Worm (Caenorhabditis elegans): ENCODE results near the gene mppb-1.
A peak's percentile ranks its signal among the peaks of the same experiment; 100 is the strongest.

Gene mppb-1

DNA sequence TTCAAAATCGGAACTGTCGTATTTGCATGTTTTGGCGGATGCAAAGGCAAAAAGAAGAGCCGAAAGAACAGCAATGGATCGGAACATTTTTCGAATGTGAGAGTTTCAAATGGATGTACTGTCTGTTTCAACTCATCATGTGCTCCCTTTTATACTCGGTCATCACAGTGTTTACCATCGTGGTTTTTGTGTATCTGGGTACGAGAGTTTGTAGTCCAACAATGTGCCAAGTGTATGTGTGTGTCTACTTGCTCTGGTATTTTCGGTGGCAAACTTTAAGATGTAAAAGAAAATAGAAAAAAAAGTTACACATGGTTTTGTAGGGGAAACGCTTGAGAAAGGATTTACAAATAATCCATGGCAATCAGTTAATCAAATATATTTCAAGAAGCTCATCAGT is 31.2 kb upstream of the mppb-1 start, which contains the start of gene Y73F4A.2:
TSS of gene Y73F4A.2 (minus strand) at position 124 of the 400 bp plus-strand sequence.
- TF ChIP-seq F37D6.2 (tag; optimal IDR thresholded peaks at IDR 0.05) (no peak), nhr-102 (tag; optimal IDR thresholded peaks at IDR 0.05) (no peak), hif-1 (tag; optimal IDR thresholded peaks at IDR 0.05) (no peak), tag-97 (GFP tag; IDR thresholded peaks at IDR 0.05) (no peak), nhr-25 (tag; optimal IDR thresholded peaks at IDR 0.05; ENCODE audit: borderline replicate concordance, insufficient read depth) (no peak), nhr-28 (tag; optimal IDR thresholded peaks at IDR 0.05) (peak; percentile 49)

DNA sequence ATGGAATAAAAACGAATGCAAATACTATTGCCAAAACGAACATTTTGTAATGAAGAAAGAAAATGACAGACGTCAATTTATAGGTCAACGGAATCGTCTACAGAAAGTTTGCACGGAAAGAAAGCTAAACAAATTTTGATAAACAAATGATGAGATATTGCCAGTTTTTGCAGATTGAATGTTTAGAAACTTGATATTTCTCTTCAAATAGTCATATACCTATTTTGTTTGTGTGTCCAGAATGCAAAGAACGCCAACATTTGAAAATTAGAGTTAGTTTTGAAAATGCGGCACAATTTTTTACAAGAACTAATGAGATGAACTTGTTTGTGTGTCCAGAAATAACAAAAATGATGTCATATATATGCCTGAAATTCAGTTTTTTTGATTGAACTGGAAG is 29.2 kb upstream of the mppb-1 start, which contains the start of gene Y73F4A.1:
TSS of gene Y73F4A.1 (minus strand) at position 101 of the 400 bp plus-strand sequence.
- TF ChIP-seq nhr-28 (tag; optimal IDR thresholded peaks at IDR 0.05) (no peak), vab-7 (GFP tag; IDR thresholded peaks at IDR 0.05) (no peak), Y48G9A.11 (GFP tag; IDR thresholded peaks at IDR 0.05) (no peak), spr-1 (tag; optimal IDR thresholded peaks at IDR 0.05) (no peak), fkh-10 (GFP tag; optimal IDR thresholded peaks at IDR 0.05) (no peak), cey-2 (tag; optimal IDR thresholded peaks at IDR 0.05; ENCODE audit: borderline replicate concordance, insufficient read depth) (no peak), saeg-2 (GFP tag; IDR thresholded peaks at IDR 0.05) (no peak), nhr-111 (GFP tag; optimal IDR thresholded peaks at IDR 0.05) (no peak), dmd-6 (GFP tag; IDR thresholded peaks at IDR 0.05) (no peak), madf-5 (GFP tag; IDR thresholded peaks at IDR 0.05) (no peak), mes-2 (tag; optimal IDR thresholded peaks at IDR 0.05; ENCODE audit: poor library complexity, severe bottlenecking) (no peak), daf-8 (GFP tag; IDR thresholded peaks at IDR 0.05) (no peak)

DNA sequence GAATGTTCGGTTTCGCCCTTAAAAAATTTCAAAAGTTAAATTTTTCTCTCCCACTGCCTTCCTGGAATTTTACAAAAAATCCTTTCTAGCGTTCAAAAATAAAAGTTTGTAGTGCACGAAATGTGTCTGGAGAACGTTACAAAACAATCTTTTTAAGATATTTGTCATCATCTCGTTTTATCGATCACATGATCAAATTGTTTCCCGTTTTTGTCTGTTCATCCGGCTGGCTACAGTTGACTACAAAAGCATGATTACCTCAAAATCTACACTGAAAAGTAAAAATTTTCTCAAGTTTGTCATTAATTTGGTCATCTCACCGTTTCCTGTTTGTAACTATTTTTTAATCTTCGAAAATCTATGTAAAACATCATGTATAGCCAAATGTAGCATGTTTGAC is 23.4 kb upstream of the mppb-1 start:
- TF ChIP-seq mxl-3 (GFP tag; optimal IDR thresholded peaks at IDR 0.05) = no peak
- peak; percentile 23 for TF ChIP-seq hlh-30 (tag; optimal IDR thresholded peaks at IDR 0.05; ENCODE audit: insufficient read depth)
- peak; percentile 83 for TF ChIP-seq aha-1 (tag)
- peak; percentile 77 for TF ChIP-seq nhr-28 (tag; optimal IDR thresholded peaks at IDR 0.05)

DNA sequence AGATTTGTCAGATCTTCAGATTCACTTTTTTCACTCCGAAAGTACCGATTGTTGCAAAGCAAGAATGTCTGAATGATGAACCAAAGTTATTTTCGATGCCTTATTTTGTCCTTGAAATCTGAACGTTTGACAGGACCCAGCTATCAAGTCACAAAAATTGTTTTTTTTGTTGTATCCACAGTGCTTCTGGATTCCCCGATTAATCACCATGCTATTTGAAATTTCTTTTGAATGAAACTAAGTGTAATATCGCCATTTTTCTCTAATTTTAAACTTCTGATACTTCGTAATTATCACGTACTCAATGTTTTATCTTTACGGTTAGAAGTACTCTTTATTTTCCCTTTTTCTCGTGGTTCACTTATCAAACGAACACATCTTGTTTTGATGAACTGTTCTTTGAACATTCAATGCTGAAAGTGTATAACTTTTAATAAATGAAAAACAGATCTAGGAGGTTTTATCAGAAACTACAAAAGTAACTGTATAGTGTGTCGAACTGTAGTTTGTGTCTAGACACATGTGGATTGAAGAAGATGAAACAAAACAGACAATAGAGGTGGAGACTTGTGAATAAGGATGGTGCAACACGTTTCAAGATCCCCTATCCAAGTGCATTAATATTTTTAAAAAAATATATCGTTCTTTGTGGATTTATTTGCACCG is 22.8 kb upstream of the mppb-1 start:
- no peak for TF ChIP-seq ztf-11 (tag; optimal IDR thresholded peaks at IDR 0.05)
- TF ChIP-seq mdl-1 (tag; optimal IDR thresholded peaks at IDR 0.05) = peak in 1 of 2 experiments; percentile 12
- no peak for TF ChIP-seq vab-7 (GFP tag; IDR thresholded peaks at IDR 0.05)
- no peak for TF ChIP-seq lir-3 (tag; optimal IDR thresholded peaks at IDR 0.05)
- TF ChIP-seq ceh-28 (tag; optimal IDR thresholded peaks at IDR 0.05) = no peak
- peak; percentile 96 for TF ChIP-seq aha-1 (tag)
- TF ChIP-seq nhr-111 (GFP tag; optimal IDR thresholded peaks at IDR 0.05) = no peak
- peak; percentile 23 for TF ChIP-seq dve-1 (tag; optimal IDR thresholded peaks at IDR 0.05; ENCODE audit: insufficient read depth)
- no peak for TF ChIP-seq rbr-2 (tag; optimal IDR thresholded peaks at IDR 0.05)
- TF ChIP-seq dmd-6 (GFP tag; IDR thresholded peaks at IDR 0.05) = no peak
- TF ChIP-seq nhr-28 (tag; optimal IDR thresholded peaks at IDR 0.05) = peak; percentile 93
- TF ChIP-seq nhr-41 (GFP tag; IDR thresholded peaks at IDR 0.05) = no peak
- TF ChIP-seq php-3 (GFP tag; IDR thresholded peaks at IDR 0.05) = no peak
- peak; percentile 41 for TF ChIP-seq cey-2 (tag; optimal IDR thresholded peaks at IDR 0.05; ENCODE audit: borderline replicate concordance, insufficient read depth)
- TF ChIP-seq hif-1 (tag; optimal IDR thresholded peaks at IDR 0.05) = peak; percentile 44 to 52

ce11 chrIV:9053403-9053802 is 21.1 kb upstream of the mppb-1 start:
- TF ChIP-seq zip-11 (GFP tag; IDR thresholded peaks at IDR 0.05) (no peak), unc-62 (GFP tag; optimal IDR thresholded peaks at IDR 0.05 in 1 of 2) (peak in 1 of 2 experiments; percentile 51), unc-62 (tag; optimal IDR thresholded peaks at IDR 0.05) (no peak)
